Worm (Caenorhabditis elegans) whole organism, L2 larva: Measurements from ENCODE around the gene cor-1.

ENCODE experiments used
- nhr-12 ChIP-seq: fragments of 150-350 bp; optimal IDR thresholded peaks from 2 replicates; lab custom pipeline; 2014; ENCODE audit warnings: missing biosample characterization, missing genetic modification characterization
- nhr-25 ChIP-seq: fragments of 150-350 bp; sonication (generic microtip); optimal IDR thresholded peaks from 3 replicates; lab custom pipeline; 2014; ENCODE audit warnings: missing biosample characterization, missing genetic modification characterization
- unc-39 ChIP-seq: fragments of 150-350 bp; optimal IDR thresholded peaks from 2 replicates; lab custom pipeline; 2014; ENCODE audit warnings: missing biosample characterization, missing genetic modification characterization
- zag-1 ChIP-seq: fragments of 150-350 bp; optimal IDR thresholded peaks from 2 replicates; lab custom pipeline; 2014; ENCODE audit warnings: missing biosample characterization, missing genetic modification characterization

DNA sequence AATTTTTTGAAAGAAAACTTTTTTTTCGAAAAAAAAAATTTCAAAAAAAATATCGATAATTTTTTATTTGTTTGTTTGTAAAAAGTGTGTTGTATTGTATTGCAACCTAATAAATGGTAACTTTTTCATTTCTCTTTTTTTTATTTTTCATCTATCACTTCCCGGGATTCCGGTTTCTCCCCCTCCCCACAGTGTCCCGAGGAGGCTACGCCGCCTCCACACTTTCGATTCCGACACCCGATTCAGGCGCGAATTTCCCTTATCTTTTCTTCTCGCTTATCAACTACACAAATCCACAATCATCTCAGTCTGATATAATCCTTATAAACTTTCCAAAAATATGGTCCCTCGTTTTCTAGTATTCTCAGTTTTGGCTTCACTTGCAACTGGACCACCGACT, 5.7 kb downstream of the cor-1 start, which contains the start of gene R01H10.4:
- TF ChIP-seq zag-1 (tag; lab: Kevin White, UChicago) (no peak), unc-39 (no peak), nhr-25 (no peak), nhr-12 (no peak)
